Fruit fly (Drosophila melanogaster) whole organism, embryonic: ENCODE results near the gene CG11294.
A peak's percentile ranks its signal among the peaks of the same experiment; 100 is the strongest.

Source experiments
- Atf6 ChIP-seq: fragments of 200-800 bp; sonication (Bioruptor generic); IDR thresholded peaks from 2 replicates; pipeline ENCODE4 v1.3.6; 2022; ENCODE audit warnings: missing biosample characterization, missing genetic modification characterization
- C15 ChIP-seq: fragments of 200-800 bp; sonication (Bioruptor generic); IDR thresholded peaks from 3 replicates; pipeline ENCODE4 v1.3.6; 2022; ENCODE audit warnings: missing biosample characterization, missing genetic modification characterization
- CG10147 ChIP-seq: fragments of 200-800 bp; sonication (Bioruptor generic); optimal IDR thresholded peaks from 2 replicates; lab custom pipeline; 2019; ENCODE audit warnings: missing biosample characterization, mild to moderate bottlenecking, missing genetic modification characterization, moderate library complexity
- CG10543 ChIP-seq: fragments of 200-800 bp; sonication (Bioruptor generic); optimal IDR thresholded peaks from 3 replicates; lab custom pipeline; 2017; ENCODE audit warnings: missing biosample characterization, mild to moderate bottlenecking, missing genetic modification characterization, moderate library complexity
- CG12155 ChIP-seq: fragments of 200-800 bp; sonication (Bioruptor generic); optimal IDR thresholded peaks from 3 replicates; lab custom pipeline; 2016; ENCODE audit warnings: missing biosample characterization, missing genetic modification characterization
- CG12236 ChIP-seq: fragments of 200-800 bp; sonication (Bioruptor generic); optimal IDR thresholded peaks from 2 replicates; lab custom pipeline; 2016; ENCODE audit warnings: missing biosample characterization, missing genetic modification characterization
- CG13296 ChIP-seq: fragments of 200-800 bp; sonication (Bioruptor generic); optimal IDR thresholded peaks from 3 replicates; lab custom pipeline; 2018; ENCODE audit warnings: missing biosample characterization, mild to moderate bottlenecking, missing genetic modification characterization
- CG14050 ChIP-seq: fragments of 200-800 bp; sonication (Bioruptor generic); IDR thresholded peaks from 3 replicates; pipeline ENCODE4 v1.3.6; 2022; ENCODE audit warnings: missing biosample characterization, missing genetic modification characterization
- CG15073 ChIP-seq: fragments of 200-800 bp; sonication (Bioruptor generic); optimal IDR thresholded peaks from 2 replicates; lab custom pipeline; 2016; ENCODE audit warnings: missing biosample characterization, missing genetic modification characterization
- CG17612 ChIP-seq: fragments of 200-800 bp; sonication (Bioruptor generic); IDR thresholded peaks from 2 replicates; pipeline ENCODE4 v1.3.6; 2022; ENCODE audit warnings: missing biosample characterization, missing genetic modification characterization
- CG17912 ChIP-seq: fragments of 200-800 bp; sonication (Bioruptor generic); optimal IDR thresholded peaks from 2 replicates; lab custom pipeline; 2018; ENCODE audit warnings: missing biosample characterization, mild to moderate bottlenecking, missing genetic modification characterization
- CG18262 ChIP-seq: fragments of 200-800 bp; optimal IDR thresholded peaks from 3 replicates; lab custom pipeline; 2019; ENCODE audit warnings: missing biosample characterization, mild to moderate bottlenecking, missing genetic modification characterization, moderate library complexity
- CG2875 ChIP-seq: fragments of 200-800 bp; sonication (Bioruptor generic); optimal IDR thresholded peaks from 2 replicates; lab custom pipeline; 2017; ENCODE audit warnings: missing biosample characterization, mild to moderate bottlenecking, missing genetic modification characterization, missing genetic modification reagents
- CG31388 ChIP-seq: fragments of 200-800 bp; sonication (Bioruptor generic); optimal IDR thresholded peaks from 2 replicates; lab custom pipeline; 2016; ENCODE audit warnings: missing biosample characterization, missing genetic modification characterization
- CG3847 ChIP-seq: fragments of 200-800 bp; sonication (Bioruptor generic); IDR thresholded peaks from 2 replicates; pipeline ENCODE4 v1.3.6; 2022; ENCODE audit warnings: missing biosample characterization, missing genetic modification characterization
- CG7556 ChIP-seq: fragments of 200-800 bp; sonication (Bioruptor generic); optimal IDR thresholded peaks from 2 replicates; lab custom pipeline; 2017; ENCODE audit warnings: missing biosample characterization, mild to moderate bottlenecking, missing genetic modification characterization
- HHEX ChIP-seq: fragments of 200-800 bp; sonication (Bioruptor generic); optimal IDR thresholded peaks from 3 replicates; lab custom pipeline; 2017; ENCODE audit warnings: missing biosample characterization, mild to moderate bottlenecking, missing genetic modification characterization, missing genetic modification reagents
- HLH3B ChIP-seq: fragments of 200-800 bp; sonication (Bioruptor generic); IDR thresholded peaks from 2 replicates; pipeline ENCODE4 v1.3.6; 2022; ENCODE audit warnings: missing biosample characterization, missing genetic modification characterization
- HLHmδ ChIP-seq: fragments of 200-800 bp; sonication (Bioruptor generic); optimal IDR thresholded peaks from 2 replicates; lab custom pipeline; 2018; ENCODE audit warnings: missing biosample characterization, mild to moderate bottlenecking, missing genetic modification characterization, moderate library complexity
- Kr ChIP-seq: fragments of 200-800 bp; sonication (Bioruptor generic); optimal IDR thresholded peaks from 2 replicates; lab custom pipeline; 2017; ENCODE audit warnings: missing biosample characterization, mild to moderate bottlenecking, missing genetic modification characterization
- Lhr ChIP-seq: fragments of 200-800 bp; sonication (Bioruptor generic); optimal IDR thresholded peaks from 3 replicates; lab custom pipeline; 2017; ENCODE audit warnings: mild to moderate bottlenecking, missing biosample characterization, missing genetic modification reagents, missing genetic modification characterization
- Meics ChIP-seq: fragments of 200-800 bp; sonication (Bioruptor generic); optimal IDR thresholded peaks from 2 replicates; lab custom pipeline; 2017; ENCODE audit warnings: missing biosample characterization, mild to moderate bottlenecking, missing genetic modification characterization
- Mes4 ChIP-seq: fragments of 200-800 bp; sonication (Bioruptor generic); optimal IDR thresholded peaks from 2 replicates; lab custom pipeline; 2016; ENCODE audit warnings: missing biosample characterization, missing genetic modification characterization
- Nf-YA ChIP-seq: fragments of 200-800 bp; sonication (Bioruptor generic); IDR thresholded peaks from 2 replicates; pipeline ENCODE4 v1.3.6; 2022; ENCODE audit warnings: missing biosample characterization, missing genetic modification characterization
- Poxn ChIP-seq: fragments of 200-800 bp; sonication (Bioruptor generic); IDR thresholded peaks from 2 replicates; pipeline ENCODE4 v1.3.6; 2022; ENCODE audit warnings: missing biosample characterization, missing genetic modification characterization
- Sry-β ChIP-seq: fragments of 200-800 bp; sonication (Bioruptor generic); optimal IDR thresholded peaks from 2 replicates; lab custom pipeline; 2018; ENCODE audit warnings: missing biosample characterization, mild to moderate bottlenecking, missing genetic modification characterization, moderate library complexity
- Taf1 ChIP-seq: fragments of 200-800 bp; sonication (Bioruptor generic); IDR thresholded peaks from 2 replicates; pipeline ENCODE4 v1.3.6; 2022; ENCODE audit warnings: missing biosample characterization, missing genetic modification characterization
- bowl ChIP-seq: fragments of 200-800 bp; sonication (Bioruptor generic); IDR thresholded peaks from 2 replicates; pipeline ENCODE4 v1.3.6; 2022; ENCODE audit warnings: missing biosample characterization, missing genetic modification characterization
- cato ChIP-seq: fragments of 200-800 bp; sonication (Bioruptor generic); optimal IDR thresholded peaks from 2 replicates; lab custom pipeline; 2016; ENCODE audit warnings: missing biosample characterization, missing genetic modification characterization, borderline replicate concordance
- corto ChIP-seq: fragments of 200-800 bp; sonication (Bioruptor generic); optimal IDR thresholded peaks from 2 replicates; lab custom pipeline; 2016; ENCODE audit warnings: missing biosample characterization, mild to moderate bottlenecking, missing genetic modification characterization, moderate library complexity
- crc ChIP-seq: fragments of 200-800 bp; sonication (Bioruptor generic); optimal IDR thresholded peaks from 2 replicates; lab custom pipeline; 2016; ENCODE audit warnings: missing biosample characterization, missing genetic modification characterization
- dimm ChIP-seq: fragments of 200-800 bp; sonication (Bioruptor generic); IDR thresholded peaks from 2 replicates; pipeline ENCODE4 v1.3.6; 2022; ENCODE audit warnings: missing biosample characterization, missing genetic modification characterization
- dmrt99B ChIP-seq: fragments of 200-800 bp; sonication (Bioruptor generic); optimal IDR thresholded peaks from 2 replicates; lab custom pipeline; 2018; ENCODE audit warnings: missing biosample characterization, mild to moderate bottlenecking, missing genetic modification characterization, moderate library complexity
- esg ChIP-seq: fragments of 200-800 bp; sonication (Bioruptor generic); conservative IDR thresholded peaks from 2 replicates; pipeline ENCODE4 v1.3.6; 2022; ENCODE audit warnings: missing biosample characterization, missing genetic modification characterization
- grn ChIP-seq: fragments of 200-800 bp; sonication (Bioruptor generic); optimal IDR thresholded peaks from 3 replicates; lab custom pipeline; 2017; ENCODE audit warnings: missing biosample characterization, missing genetic modification characterization
- ind ChIP-seq: fragments of 200-800 bp; sonication (Bioruptor generic); optimal IDR thresholded peaks from 3 replicates; lab custom pipeline; 2016; ENCODE audit warnings: missing biosample characterization, missing genetic modification characterization
- jumu ChIP-seq: fragments of 200-800 bp; sonication (Bioruptor generic); optimal IDR thresholded peaks from 3 replicates; lab custom pipeline; 2016; ENCODE audit warnings: missing biosample characterization, missing genetic modification characterization
- lmd ChIP-seq: fragments of 200-800 bp; sonication (Bioruptor generic); IDR thresholded peaks from 2 replicates; pipeline ENCODE4 v1.3.6; 2022; ENCODE audit warnings: missing biosample characterization, missing genetic modification characterization
- lov ChIP-seq, 2 experiments: fragments of 200-800 bp in 1 of 2; fragments of >200 bp in 1 of 2; sonication (Bioruptor generic) in 1 of 2; IDR thresholded peaks in 1 of 2; optimal IDR thresholded peaks in 1 of 2; 2 replicates in 1 of 2; 3 replicates in 1 of 2; pipeline versions ENCODE4 v1.3.6 to Lab custom; 2017 to 2022; ENCODE audit warnings: missing biosample characterization in 1 of 2, missing genetic modification characterization in 1 of 2
- mam ChIP-seq: fragments of 200-800 bp; sonication (Bioruptor generic); optimal IDR thresholded peaks from 3 replicates; lab custom pipeline; 2016; ENCODE audit warnings: missing biosample characterization, missing genetic modification characterization
- mirr ChIP-seq: fragments of 200-800 bp; sonication (Bioruptor generic); optimal IDR thresholded peaks from 3 replicates; lab custom pipeline; 2018; ENCODE audit warnings: missing biosample characterization, mild to moderate bottlenecking, missing genetic modification characterization
- onecut ChIP-seq: fragments of 200-800 bp; sonication (Bioruptor generic); IDR thresholded peaks from 2 replicates; pipeline ENCODE4 v1.3.6; 2022; ENCODE audit warnings: missing biosample characterization, missing genetic modification characterization
- schlank ChIP-seq: fragments of 200-800 bp; sonication (Bioruptor generic); optimal IDR thresholded peaks from 2 replicates; lab custom pipeline; 2018; ENCODE audit warnings: missing biosample characterization, mild to moderate bottlenecking, missing genetic modification characterization
- seq ChIP-seq: fragments of 200-800 bp; sonication (Bioruptor generic); IDR thresholded peaks from 2 replicates; pipeline ENCODE4 v1.3.6; 2022; ENCODE audit warnings: missing biosample characterization, missing genetic modification characterization
- sna ChIP-seq: fragments of 200-800 bp; sonication (Bioruptor generic); IDR thresholded peaks from 2 replicates; pipeline ENCODE4 v1.3.6; 2022; ENCODE audit warnings: missing biosample characterization, missing genetic modification characterization; ENCODE audit not compliant: partially characterized antibody
- sqz ChIP-seq: fragments of 200-800 bp; sonication (Bioruptor generic); optimal IDR thresholded peaks from 3 replicates; lab custom pipeline; 2018; ENCODE audit warnings: missing biosample characterization, mild to moderate bottlenecking, missing genetic modification characterization
- stwl ChIP-seq: fragments of 200-800 bp; sonication (Bioruptor generic); optimal IDR thresholded peaks from 3 replicates; lab custom pipeline; 2018; ENCODE audit warnings: missing biosample characterization, mild to moderate bottlenecking, missing genetic modification characterization, moderate library complexity
- tin ChIP-seq: fragments of 200-800 bp; sonication (Bioruptor generic); optimal IDR thresholded peaks from 3 replicates; lab custom pipeline; 2016; ENCODE audit warnings: missing biosample characterization, missing genetic modification characterization
- trh ChIP-seq: fragments of 200-800 bp; sonication (Bioruptor generic); optimal IDR thresholded peaks from 2 replicates; lab custom pipeline; 2016; ENCODE audit warnings: missing biosample characterization, missing genetic modification characterization
- unc-4 ChIP-seq: fragments of 200-800 bp; sonication (Bioruptor generic); IDR thresholded peaks from 2 replicates; pipeline ENCODE4 v1.3.6; 2022; ENCODE audit warnings: missing biosample characterization, missing genetic modification characterization; ENCODE audit not compliant: partially characterized antibody

CG11294 gene

dm6 chrX:8721501-8721900 lies 28.1 kb upstream of the CG11294 start (continued):
- peak; percentile 0 for TF ChIP-seq Lhr (GFP tag; lab: Kevin White, UChicago)

DNA sequence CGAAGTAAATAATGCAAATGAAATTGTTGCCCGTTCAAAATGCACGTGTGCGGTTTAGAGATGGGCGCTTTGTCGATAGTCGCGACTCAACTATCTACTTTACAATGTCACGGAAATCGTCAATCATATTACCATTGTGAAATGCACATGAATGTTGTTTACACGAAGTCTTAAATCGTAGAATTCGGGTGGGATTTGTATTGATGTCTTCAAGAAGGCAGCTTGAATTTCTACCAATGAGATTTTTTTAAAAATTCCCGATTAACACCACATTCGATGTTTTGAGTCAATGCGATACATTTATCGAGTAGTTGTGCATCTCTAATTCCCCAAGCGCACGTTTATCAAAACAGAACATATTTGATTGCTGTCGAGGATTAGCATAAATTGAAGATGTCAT lies 26.8 kb upstream of the CG11294 start, which contains the start of gene CG1789:
Gene CG1789 (plus strand): TSS at position 308 of the 400 bp plus-strand sequence.
- TF ChIP-seq bowl (no peak), CG17912 (no peak), Meics (GFP tag; lab: Kevin White, UChicago) (no peak), CG10543 (GFP tag; lab: Kevin White, UChicago) (peak; percentile 9), lov (optimal IDR thresholded peaks at IDR 0.05; lab: Kevin White, UChicago) (no peak), lov (GFP tag; IDR thresholded peaks at IDR 0.05; lab: Robert Waterston, UW) (no peak), HLH3B (GFP tag; lab: Robert Waterston, UW) (no peak), CG15073 (GFP tag; lab: Kevin White, UChicago) (no peak), trh (GFP tag; lab: Kevin White, UChicago) (no peak), jumu (GFP tag; lab: Kevin White, UChicago) (peak; percentile 26), tin (no peak), seq (GFP tag; lab: Robert Waterston, UW) (0 out of 2 replicates have a peak, but pooled peaks have one; percentile 11), CG7556 (GFP tag; lab: Kevin White, UChicago) (no peak), Kr (GFP tag; lab: Kevin White, UChicago) (no peak), Sry-β (GFP tag; lab: Kevin White, UChicago) (no peak), CG31388 (GFP tag; lab: Kevin White, UChicago) (no peak), C15 (GFP tag; lab: Robert Waterston, UW) (no peak), CG18262 (tag; lab: Kevin White, UChicago) (no peak), grn (no peak), lmd (GFP tag; lab: Robert Waterston, UW) (peak; percentile 16; the same call in 1 of the 2 replicates), HHEX (GFP tag; lab: Kevin White, UChicago) (no peak), mam (GFP tag; lab: Kevin White, UChicago) (peak; percentile 63), sqz (GFP tag; lab: Kevin White, UChicago) (no peak), Nf-YA (GFP tag; lab: Robert Waterston, UW) (no peak), cato (GFP tag; lab: Kevin White, UChicago) (no peak), CG12236 (GFP tag; lab: Kevin White, UChicago) (no peak), crc (GFP tag; lab: Kevin White, UChicago) (peak; percentile 15), corto (GFP tag; lab: Kevin White, UChicago) (no peak), dmrt99B (tag; lab: Kevin White, UChicago) (no peak), schlank (tag; lab: Kevin White, UChicago) (no peak), mirr (GFP tag; lab: Kevin White, UChicago) (no peak), CG12155 (GFP tag; lab: Kevin White, UChicago) (no peak), onecut (GFP tag; lab: Robert Waterston, UW) (no peak), Taf1 (no peak), esg (GFP tag; lab: Robert Waterston, UW) (no peak), ind (GFP tag; lab: Kevin White, UChicago) (peak; percentile 9), CG2875 (GFP tag; lab: Kevin White, UChicago) (no peak), dimm (GFP tag; lab: Robert Waterston, UW) (no peak), HLHmδ (GFP tag; lab: Kevin White, UChicago) (no peak), Poxn (no peak), Atf6 (GFP tag; lab: Robert Waterston, UW) (no peak), Mes4 (no peak), CG13296 (GFP tag; lab: Kevin White, UChicago) (peak; percentile 30), sna (GFP tag; lab: Robert Waterston, UW) (peak; percentile 92), stwl (peak; percentile 44), CG17612 (GFP tag; lab: Robert Waterston, UW) (no peak), CG10147 (GFP tag; lab: Kevin White, UChicago) (no peak), unc-4 (GFP tag; lab: Robert Waterston, UW) (peak; percentile 94), CG3847 (GFP tag; lab: Robert Waterston, UW) (peak; percentile 49), CG14050 (GFP tag; lab: Robert Waterston, UW) (no peak)
